Fruit fly (Drosophila melanogaster): Measurements from ENCODE around the gene ND-75.

Gene ND-75

DNA sequence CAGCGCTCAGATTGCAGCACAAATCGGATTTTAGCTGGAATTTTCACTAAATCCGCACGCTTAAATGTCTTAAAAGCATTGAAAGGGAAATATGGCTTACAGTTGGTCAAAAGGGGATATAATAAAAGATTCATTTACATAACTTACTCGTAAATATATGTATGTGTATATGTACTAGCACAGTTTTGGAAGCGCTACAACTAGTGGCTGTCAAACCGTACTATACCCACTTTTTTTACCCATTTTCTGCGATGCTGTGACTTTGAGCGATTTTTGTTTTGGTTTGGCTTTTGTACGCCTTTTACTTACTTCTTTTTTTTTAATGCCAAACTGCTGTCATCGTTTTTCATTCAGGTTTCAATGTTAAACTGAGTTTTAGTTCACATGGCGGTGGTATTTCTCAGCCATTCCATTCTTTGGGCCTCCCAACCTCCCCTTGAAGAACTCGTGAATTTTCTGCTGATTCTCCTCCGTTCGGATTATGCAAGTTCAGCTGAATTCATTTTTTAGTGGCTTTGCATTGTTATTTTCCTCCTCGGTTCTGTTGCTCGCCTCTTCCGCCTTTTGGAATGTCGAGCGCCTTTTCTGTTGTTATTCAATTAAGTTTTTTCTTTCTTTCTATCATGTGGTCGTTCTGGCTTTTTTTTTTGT is 17.4 kb downstream of the ND-75 start:
- TF ChIP-seq CG17829 (tag; optimal IDR thresholded peaks at IDR 0.05), result no peak
- peak; percentile 97 for TF ChIP-seq CG6654 (GFP tag; optimal IDR thresholded peaks at IDR 0.05)
- no peak for TF ChIP-seq hkb (optimal IDR thresholded peaks at IDR 0.05)
- TF ChIP-seq hkb (GFP tag; IDR thresholded peaks at IDR 0.05), result no peak
- no peak for TF ChIP-seq gcm (GFP tag; optimal IDR thresholded peaks at IDR 0.05)
- TF ChIP-seq cato (GFP tag; optimal IDR thresholded peaks at IDR 0.05; ENCODE audit: borderline replicate concordance), result no peak
- no peak for TF ChIP-seq CG10366 (GFP tag; IDR thresholded peaks at IDR 0.05)
- no peak for TF ChIP-seq CG2678 (tag; optimal IDR thresholded peaks at IDR 0.05)
- TF ChIP-seq Ptx1 (GFP tag; IDR thresholded peaks at IDR 0.05), result no peak
- TF ChIP-seq Vsx1 (GFP tag; optimal IDR thresholded peaks at IDR 0.05), result no peak
- TF ChIP-seq cad (GFP tag; optimal IDR thresholded peaks at IDR 0.05), result peak; percentile 60

dm6 chrX:8233167-8233566 is 18.3 kb downstream of the ND-75 start:
- TF ChIP-seq zen (tag; optimal IDR thresholded peaks at IDR 0.05) (no peak), ind (GFP tag; optimal IDR thresholded peaks at IDR 0.05) (peak; percentile 11), Lim3 (GFP tag; IDR thresholded peaks at IDR 0.05) (no peak), CG18262 (tag; optimal IDR thresholded peaks at IDR 0.05) (no peak), bbx (GFP tag; IDR thresholded peaks at IDR 0.05; ENCODE audit: partially characterized antibody) (no peak), CG32772 (GFP tag; IDR thresholded peaks at IDR 0.05) (peak; percentile 35; the same call in 1 of the 2 replicates), psq (GFP tag; optimal IDR thresholded peaks at IDR 0.05) (no peak), nau (GFP tag; optimal IDR thresholded peaks at IDR 0.05) (no peak), pb (GFP tag; optimal IDR thresholded peaks at IDR 0.05) (no peak), CG15269 (tag; optimal IDR thresholded peaks at IDR 0.05) (peak; percentile 53), Abd-B (GFP tag; optimal IDR thresholded peaks at IDR 0.05) (peak; percentile 3), kni (GFP tag; optimal IDR thresholded peaks at IDR 0.05) (no peak), sisA (GFP tag; IDR thresholded peaks at IDR 0.05) (no peak), dmrt99B (tag; optimal IDR thresholded peaks at IDR 0.05) (peak; percentile 3), cwo (GFP tag; optimal IDR thresholded peaks at IDR 0.05) (peak; percentile 33), CG9215 (GFP tag; IDR thresholded peaks at IDR 0.05) (0 out of 2 replicates have a peak, but pooled peaks have one; percentile 31), pita (GFP tag; optimal IDR thresholded peaks at IDR 0.05) (no peak), sc (optimal IDR thresholded peaks at IDR 0.05) (no peak), sc (GFP tag; optimal IDR thresholded peaks at IDR 0.05) (no peak), Hand (GFP tag; optimal IDR thresholded peaks at IDR 0.05) (peak; percentile 28), NC2β (GFP tag; optimal IDR thresholded peaks at IDR 0.05) (no peak), CG16863 (GFP tag; optimal IDR thresholded peaks at IDR 0.05) (no peak), CG14710 (tag; optimal IDR thresholded peaks at IDR 0.05) (no peak), D19A (tag; optimal IDR thresholded peaks at IDR 0.05) (no peak), Sox100B (GFP tag; optimal IDR thresholded peaks at IDR 0.05) (peak; percentile 0), Oaz (GFP tag; IDR thresholded peaks at IDR 0.05) (no peak), crp (GFP tag; optimal IDR thresholded peaks at IDR 0.05) (no peak), z (GFP tag; IDR thresholded peaks at IDR 0.05) (no peak), HmgZ (tag; optimal IDR thresholded peaks at IDR 0.05) (peak; percentile 40), Rfx (GFP tag; IDR thresholded peaks at IDR 0.05) (peak; percentile 73), wdn (GFP tag; IDR thresholded peaks at IDR 0.05) (no peak), CG13624 (GFP tag; optimal IDR thresholded peaks at IDR 0.05) (peak; percentile 43), CG11696 (GFP tag; IDR thresholded peaks at IDR 0.05) (no peak), dpn (GFP tag; optimal IDR thresholded peaks at IDR 0.05) (peak; percentile 1 to 6), hbn (GFP tag; IDR thresholded peaks at IDR 0.05; ENCODE audit: partially characterized antibody) (no peak), CG30431 (GFP tag; optimal IDR thresholded peaks at IDR 0.05) (no peak), CG9932 (GFP tag; IDR thresholded peaks at IDR 0.05) (peak; percentile 68), Dref (GFP tag; IDR thresholded peaks at IDR 0.05) (0 out of 2 replicates have a peak, but pooled peaks have one; percentile 8), Dek (tag; optimal IDR thresholded peaks at IDR 0.05) (peak; percentile 9)
